Worm (Caenorhabditis elegans): Measurements from ENCODE around the gene his-1.
A peak's percentile ranks its signal among the peaks of the same experiment; 100 is the strongest.

his-1 gene

DNA sequence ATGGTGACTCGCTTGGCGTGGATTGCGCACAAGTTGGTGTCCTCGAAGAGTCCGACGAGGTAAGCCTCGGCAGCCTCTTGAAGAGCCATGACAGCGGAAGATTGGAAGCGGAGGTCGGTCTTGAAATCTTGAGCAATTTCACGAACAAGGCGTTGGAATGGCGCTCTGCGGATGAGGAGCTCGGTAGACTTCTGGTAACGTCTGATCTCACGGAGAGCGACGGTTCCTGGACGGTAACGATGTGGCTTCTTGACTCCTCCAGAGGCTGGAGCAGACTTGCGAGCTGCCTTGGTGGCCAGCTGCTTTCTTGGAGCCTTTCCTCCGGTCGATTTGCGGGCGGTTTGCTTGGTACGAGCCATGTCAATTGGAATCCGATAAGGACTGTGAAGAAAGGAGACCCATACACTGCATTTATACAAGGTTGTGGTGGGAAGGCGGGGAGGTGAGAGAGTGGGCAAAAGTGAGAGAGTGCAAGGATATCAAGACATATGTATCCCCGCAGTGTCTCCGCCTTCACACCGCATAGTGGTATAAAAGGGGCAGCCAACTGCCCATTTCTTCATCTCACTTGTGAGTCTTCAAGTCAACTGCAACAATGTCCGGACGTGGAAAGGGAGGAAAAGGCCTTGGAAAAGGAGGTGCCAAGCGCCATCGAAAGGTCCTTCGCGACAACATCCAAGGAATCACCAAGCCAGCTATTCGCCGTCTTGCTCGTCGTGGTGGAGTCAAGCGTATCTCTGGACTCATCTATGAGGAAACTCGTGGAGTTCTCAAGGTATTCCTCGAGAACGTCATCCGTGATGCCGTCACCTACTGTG, at the start of gene his-1, which contains the start of gene his-2:
Gene his-1, plus strand, starts transcription at position 596 of the 818 bp plus-strand sequence.
Gene his-2, minus strand, starts transcription at position 359 of the 818 bp plus-strand sequence.
- TF ChIP-seq set-16 (GFP tag; IDR thresholded peaks at IDR 0.05): peak; percentile 81

DNA sequence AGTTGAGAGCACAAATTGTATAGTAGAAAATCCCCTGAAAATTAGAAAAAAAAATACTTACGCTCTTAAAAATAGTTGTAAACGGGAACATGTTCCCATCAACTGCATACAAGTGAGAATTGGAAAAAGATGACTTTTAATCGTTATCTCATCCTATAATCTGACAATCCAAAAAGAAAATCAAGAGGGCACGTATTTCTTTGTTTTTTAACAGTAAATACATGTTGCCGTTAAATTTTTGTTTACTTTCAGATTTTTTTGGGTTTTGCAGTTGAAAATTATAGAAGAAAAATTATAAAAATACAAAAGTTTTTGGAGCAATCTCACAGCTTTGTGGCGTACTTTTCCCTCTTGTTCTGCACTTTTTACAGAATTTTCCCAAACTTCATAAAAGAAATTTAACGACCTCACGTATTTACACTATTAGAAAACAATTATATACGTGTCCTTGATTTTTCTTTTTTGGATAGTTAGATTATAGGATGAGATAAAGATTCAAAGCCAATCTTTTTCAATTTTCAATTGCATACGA, 45.6 kb upstream of the his-1 start, which contains the start of the genes C06C6.9 and C06C6.8:
Gene C06C6.9, minus strand, starts transcription at position 101 of the 532 bp plus-strand sequence.
Gene C06C6.8, plus strand, starts transcription at position 482 of the 532 bp plus-strand sequence.
- no peak for TF ChIP-seq daf-12 (tag; optimal IDR thresholded peaks at IDR 0.05)
- TF ChIP-seq aha-1 (tag): peak; percentile 24

DNA sequence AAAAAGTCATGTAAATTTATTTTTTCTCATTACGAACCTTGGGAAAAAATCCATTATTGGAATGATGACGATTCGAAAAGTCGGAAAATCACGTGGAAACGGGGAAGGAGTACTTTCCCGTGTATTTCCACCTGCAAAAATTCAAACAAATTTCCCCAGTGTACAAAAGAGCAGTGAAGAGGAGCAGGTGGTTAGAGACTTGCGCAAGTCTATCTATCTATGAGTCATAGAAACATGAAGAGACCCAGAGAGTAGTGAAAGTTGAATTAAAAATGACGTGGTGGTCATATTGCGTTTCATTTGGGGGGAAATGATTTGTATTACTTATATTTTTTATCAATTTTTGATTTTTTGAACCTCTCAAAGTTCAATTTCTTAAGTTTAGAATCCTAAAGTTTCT, 41.9 kb upstream of the his-1 start, which contains the start of gene nhr-50:
Gene nhr-50, minus strand, starts transcription at position 199 of the 400 bp plus-strand sequence.
- TF ChIP-seq jun-1 (tag; optimal IDR thresholded peaks at IDR 0.05) (peak; percentile 18), lin-38 (GFP tag; IDR thresholded peaks at IDR 0.05) (no peak), snpc-1.2 (GFP tag; IDR thresholded peaks at IDR 0.05) (no peak), tra-1 (GFP tag; IDR thresholded peaks at IDR 0.05) (no peak), dmd-6 (GFP tag; IDR thresholded peaks at IDR 0.05) (peak; percentile 90), F44E2.7 (GFP tag; IDR thresholded peaks at IDR 0.05) (no peak), egl-43 (GFP tag; IDR thresholded peaks at IDR 0.05) (no peak), F26F4.8 (GFP tag; conservative IDR thresholded peaks at IDR 0.05) (no peak), nhr-102 (tag; optimal IDR thresholded peaks at IDR 0.05) (no peak), nhr-10 (tag; optimal IDR thresholded peaks at IDR 0.05) (no peak), dmd-8 (GFP tag; IDR thresholded peaks at IDR 0.05) (no peak), nhr-6 (tag; optimal IDR thresholded peaks at IDR 0.05) (peak; percentile 93), F37D6.2 (tag; optimal IDR thresholded peaks at IDR 0.05) (no peak), nhr-42 (GFP tag; IDR thresholded peaks at IDR 0.05) (no peak), hif-1 (tag; optimal IDR thresholded peaks at IDR 0.05) (no peak), spr-1 (tag; optimal IDR thresholded peaks at IDR 0.05) (no peak), ceh-82 (tag; optimal IDR thresholded peaks at IDR 0.05) (no peak), hlh-11 (tag; optimal IDR thresholded peaks at IDR 0.05) (no peak), arid-1 (GFP tag; conservative IDR thresholded peaks at IDR 0.05) (0 out of 2 replicates have a peak, but pooled peaks have one; percentile 8), pqm-1 (tag; optimal IDR thresholded peaks at IDR 0.05) (peak; percentile 35), ces-1 (GFP tag; optimal IDR thresholded peaks at IDR 0.05) (no peak), zag-1 (tag; optimal IDR thresholded peaks at IDR 0.05) (no peak), zip-2 (tag; optimal IDR thresholded peaks at IDR 0.05) (no peak), duxl-1 (tag; optimal IDR thresholded peaks at IDR 0.05; ENCODE audit: poor library complexity) (no peak), nhr-77 (tag; optimal IDR thresholded peaks at IDR 0.05) (peak; percentile 66), spr-3 (GFP tag; optimal IDR thresholded peaks at IDR 0.05) (no peak), nhr-28 (tag; optimal IDR thresholded peaks at IDR 0.05) (peak; percentile 67), zfp-2 (tag; optimal IDR thresholded peaks at IDR 0.05) (no peak), mxl-2 (GFP tag; conservative IDR thresholded peaks at IDR 0.05) (no peak), aha-1 (tag) (peak; percentile 39), daf-12 (tag; optimal IDR thresholded peaks at IDR 0.05) (no peak), lin-1 (GFP tag; IDR thresholded peaks at IDR 0.05) (no peak), ceh-62 (tag; optimal IDR thresholded peaks at IDR 0.05) (no peak), dpl-1 (GFP tag; optimal IDR thresholded peaks at IDR 0.05) (peak; percentile 31), mdl-1 (tag; optimal IDR thresholded peaks at IDR 0.05) (peak; percentile 1 to 73), vab-7 (GFP tag; IDR thresholded peaks at IDR 0.05) (no peak), daf-19 (GFP tag; conservative IDR thresholded peaks at IDR 0.05) (0 out of 2 replicates have a peak, but pooled peaks have one; percentile 51), unc-62 (GFP tag; optimal IDR thresholded peaks at IDR 0.05 in 1 of 2) (peak in 1 of 2 experiments; percentile 1), unc-62 (tag; optimal IDR thresholded peaks at IDR 0.05) (no peak), hlh-30 (tag; optimal IDR thresholded peaks at IDR 0.05; ENCODE audit: insufficient read depth) (peak; percentile 80), mep-1 (tag; optimal IDR thresholded peaks at IDR 0.05) (no peak), dve-1 (tag; optimal IDR thresholded peaks at IDR 0.05; ENCODE audit: insufficient read depth) (peak; percentile 85), F10B5.3 (tag; optimal IDR thresholded peaks at IDR 0.05) (no peak), ceh-32 (tag; optimal IDR thresholded peaks at IDR 0.05; ENCODE audit: poor library complexity) (no peak)

Data from whole organism, L4 larva.